Worm (Caenorhabditis elegans): ENCODE results near the gene zchc-1A.

Gene zchc-1A

ce11 chrX:5202923-5203322 lies 28.8 kb downstream of the zchc-1A start:
- TF ChIP-seq nhr-43 (tag; optimal IDR thresholded peaks at IDR 0.05; ENCODE audit: poor library complexity, severe bottlenecking) (no peak), eor-1 (tag; optimal IDR thresholded peaks at IDR 0.05) (no peak), nhr-11 (tag; optimal IDR thresholded peaks at IDR 0.05) (no peak), snpc-4 (tag; optimal IDR thresholded peaks at IDR 0.05) (no peak), ceh-16 (tag; optimal IDR thresholded peaks at IDR 0.05) (no peak), pha-4 (tag; optimal IDR thresholded peaks at IDR 0.05) (no peak), pqm-1 (tag; optimal IDR thresholded peaks at IDR 0.05) (no peak)

DNA sequence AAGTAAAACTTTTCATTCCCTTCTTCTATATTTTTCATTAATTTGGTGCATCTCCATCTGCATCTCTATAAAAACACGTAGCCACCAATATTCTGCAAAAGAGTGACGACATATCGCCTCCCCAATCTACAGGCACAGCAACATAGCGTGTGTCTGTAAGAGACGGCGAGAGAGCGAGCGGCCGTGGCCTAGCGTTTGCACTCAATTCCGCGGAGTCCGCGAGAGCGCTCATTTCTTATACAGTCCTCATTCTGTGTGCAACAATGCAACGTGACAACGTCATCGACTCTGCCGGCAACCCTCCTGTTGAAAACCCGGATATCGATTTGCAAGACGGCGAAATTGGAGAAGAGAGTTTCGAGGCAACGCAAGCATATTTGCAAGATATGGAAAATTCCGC lies 31.4 kb downstream of the zchc-1A start, which contains the start of gene H28G03.2:
H28G03.2 (plus strand) TSS at position 200 of the 400 bp plus-strand sequence.
- TF ChIP-seq aly-2 (tag; optimal IDR thresholded peaks at IDR 0.05) = no peak
- no peak for TF ChIP-seq nhr-67 (tag; optimal IDR thresholded peaks at IDR 0.05)
- TF ChIP-seq hmg-11 (tag; optimal IDR thresholded peaks at IDR 0.05) = peak; percentile 2
- peak; percentile 14 for TF ChIP-seq elt-2 (tag; optimal IDR thresholded peaks at IDR 0.05)
- TF ChIP-seq nfya-1 (tag; optimal IDR thresholded peaks at IDR 0.05; ENCODE audit: insufficient read depth) = peak; percentile 1
- peak; percentile 15 for TF ChIP-seq lin-39 (tag; optimal IDR thresholded peaks at IDR 0.05)

ce11 chrX:5207819-5208218 lies 33.6 kb downstream of the zchc-1A start:
- TF ChIP-seq elt-3 (tag; optimal IDR thresholded peaks at IDR 0.05) = no peak
- TF ChIP-seq elt-2 (tag; optimal IDR thresholded peaks at IDR 0.05) = peak; percentile 56
- TF ChIP-seq pha-4 (tag; optimal IDR thresholded peaks at IDR 0.05) = peak; percentile 63
- no peak for TF ChIP-seq jun-1 (tag; optimal IDR thresholded peaks at IDR 0.05)
- no peak for TF ChIP-seq fkh-10 (GFP tag; optimal IDR thresholded peaks at IDR 0.05)
- no peak for TF ChIP-seq unc-62 (GFP tag; optimal IDR thresholded peaks at IDR 0.05)
- TF ChIP-seq lsy-12 (tag; optimal IDR thresholded peaks at IDR 0.05) = no peak

- TF ChIP-seq eor-1 (tag; optimal IDR thresholded peaks at IDR 0.05) (no peak), nhr-77 (tag; optimal IDR thresholded peaks at IDR 0.05) (no peak), tbx-2 (tag; optimal IDR thresholded peaks at IDR 0.05) (no peak), mdl-1 (tag; optimal IDR thresholded peaks at IDR 0.05) (no peak), mml-1 (tag; optimal IDR thresholded peaks at IDR 0.05) (no peak), fkh-10 (GFP tag; optimal IDR thresholded peaks at IDR 0.05) (no peak), hmg-11 (tag; optimal IDR thresholded peaks at IDR 0.05) (no peak), nhr-11 (tag; optimal IDR thresholded peaks at IDR 0.05) (no peak), elt-3 (tag; optimal IDR thresholded peaks at IDR 0.05) (no peak), nhr-43 (tag; optimal IDR thresholded peaks at IDR 0.05; ENCODE audit: poor library complexity, severe bottlenecking) (no peak)
Measured at ce11 chrX:5208326-5208725, 34.2 kb downstream of the zchc-1A start.

- TF ChIP-seq nhr-237 (tag; optimal IDR thresholded peaks at IDR 0.05) (no peak), nhr-23 (tag; optimal IDR thresholded peaks at IDR 0.05) (peak; percentile 32), unc-62 (GFP tag; optimal IDR thresholded peaks at IDR 0.05) (no peak), fkh-10 (GFP tag; optimal IDR thresholded peaks at IDR 0.05) (no peak), nhr-25 (tag; optimal IDR thresholded peaks at IDR 0.05) (peak; percentile 5), nhr-67 (tag; optimal IDR thresholded peaks at IDR 0.05) (no peak)
Measured at ce11 chrX:5208831-5209230, 34.7 kb downstream of the zchc-1A start.

DNA sequence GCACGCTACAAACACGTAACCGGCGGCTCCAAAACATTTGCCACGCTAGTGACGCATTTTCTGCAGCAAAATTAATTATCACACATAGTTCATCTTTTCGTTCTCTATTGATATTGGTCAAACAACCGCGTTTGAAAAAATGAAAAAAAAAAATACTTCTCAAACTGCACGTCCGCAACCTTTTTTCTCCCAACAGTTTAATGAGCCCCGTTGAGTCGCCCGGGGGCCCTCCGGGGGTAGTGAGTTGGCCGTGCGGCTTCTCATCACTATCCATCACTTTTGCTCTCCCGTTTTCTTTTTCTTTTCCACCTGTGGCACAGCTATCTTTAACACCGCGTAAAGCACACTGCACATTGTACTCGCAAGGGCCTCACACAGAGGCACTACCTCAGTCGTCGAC lies 35.3 kb downstream of the zchc-1A start:
- peak; percentile 32 for TF ChIP-seq elt-2 (tag; optimal IDR thresholded peaks at IDR 0.05)
- peak; percentile 17 for TF ChIP-seq pha-4 (tag; optimal IDR thresholded peaks at IDR 0.05)
- no peak for TF ChIP-seq R02D3.7 (tag; optimal IDR thresholded peaks at IDR 0.05)
- TF ChIP-seq lin-39 (tag; optimal IDR thresholded peaks at IDR 0.05) = peak; percentile 57

- no peak for TF ChIP-seq ceh-16 (tag; optimal IDR thresholded peaks at IDR 0.05)
- no peak for TF ChIP-seq nhr-67 (tag; optimal IDR thresholded peaks at IDR 0.05)
- TF ChIP-seq lsy-12 (tag; optimal IDR thresholded peaks at IDR 0.05) = no peak
- no peak for TF ChIP-seq nhr-43 (tag; optimal IDR thresholded peaks at IDR 0.05; ENCODE audit: poor library complexity, severe bottlenecking)
- TF ChIP-seq nhr-237 (tag; optimal IDR thresholded peaks at IDR 0.05) = no peak
- TF ChIP-seq fkh-10 (GFP tag; optimal IDR thresholded peaks at IDR 0.05) = peak; percentile 13
- no peak for TF ChIP-seq pqm-1 (tag; optimal IDR thresholded peaks at IDR 0.05)
- no peak for TF ChIP-seq ceh-28 (tag; optimal IDR thresholded peaks at IDR 0.05)
- TF ChIP-seq nhr-12 (tag; optimal IDR thresholded peaks at IDR 0.05) = no peak
- TF ChIP-seq hmg-11 (tag; optimal IDR thresholded peaks at IDR 0.05) = no peak
- TF ChIP-seq nfya-1 (tag; optimal IDR thresholded peaks at IDR 0.05; ENCODE audit: insufficient read depth) = peak; percentile 30
- peak; percentile 52 for TF ChIP-seq pha-4 (tag; optimal IDR thresholded peaks at IDR 0.05)
- TF ChIP-seq sea-2 (GFP tag; optimal IDR thresholded peaks at IDR 0.05) = no peak
- no peak for TF ChIP-seq eor-1 (tag; optimal IDR thresholded peaks at IDR 0.05)
- TF ChIP-seq elt-2 (tag; optimal IDR thresholded peaks at IDR 0.05) = no peak
- TF ChIP-seq nhr-25 (tag; optimal IDR thresholded peaks at IDR 0.05) = no peak
- TF ChIP-seq lin-15B (tag; optimal IDR thresholded peaks at IDR 0.05) = no peak
- TF ChIP-seq tbx-2 (tag; optimal IDR thresholded peaks at IDR 0.05) = no peak
- peak; percentile 72 for TF ChIP-seq lin-39 (tag; optimal IDR thresholded peaks at IDR 0.05)
- TF ChIP-seq elt-3 (tag; optimal IDR thresholded peaks at IDR 0.05) = no peak
- TF ChIP-seq skn-1 (tag; optimal IDR thresholded peaks at IDR 0.05) = no peak
- no peak for TF ChIP-seq R02D3.7 (tag; optimal IDR thresholded peaks at IDR 0.05)
- no peak for TF ChIP-seq nhr-76 (tag; optimal IDR thresholded peaks at IDR 0.05)
- no peak for TF ChIP-seq unc-39 (tag; optimal IDR thresholded peaks at IDR 0.05)
Measured at ce11 chrX:5210524-5210923, 36.4 kb downstream of the zchc-1A start.

Data from whole organism, L3 larva.